Fruit fly (Drosophila melanogaster) whole organism, embryonic: Measurements from ENCODE around the gene Cnot4.
A peak's percentile ranks its signal among the peaks of the same experiment; 100 is the strongest.

Experiments
- ATbp ChIP-seq: fragments of 200-800 bp; sonication (Bioruptor generic); optimal IDR thresholded peaks from 2 replicates; lab custom pipeline; 2017; ENCODE audit warnings: missing biosample characterization, mild to moderate bottlenecking, missing genetic modification characterization, missing genetic modification reagents
- C15 ChIP-seq: fragments of 200-800 bp; sonication (Bioruptor generic); IDR thresholded peaks from 3 replicates; pipeline ENCODE4 v1.3.6; 2022; ENCODE audit warnings: missing biosample characterization, missing genetic modification characterization
- CG10321 ChIP-seq: fragments of 200-800 bp; sonication (Bioruptor generic); IDR thresholded peaks from 2 replicates; pipeline ENCODE4 v1.3.6; 2022; ENCODE audit warnings: missing biosample characterization, missing genetic modification characterization
- CG10462 ChIP-seq: fragments of 200-800 bp; sonication (Bioruptor generic); optimal IDR thresholded peaks from 2 replicates; lab custom pipeline; 2016; ENCODE audit warnings: missing biosample characterization, missing genetic modification characterization
- CG1233 ChIP-seq: fragments of 200-800 bp; sonication (Bioruptor generic); optimal IDR thresholded peaks from 4 replicates; lab custom pipeline; 2018; ENCODE audit warnings: missing biosample characterization, mild to moderate bottlenecking, missing genetic modification characterization
- CG14710 ChIP-seq: fragments of 200-800 bp; sonication (Bioruptor generic); optimal IDR thresholded peaks from 3 replicates; lab custom pipeline; 2019; ENCODE audit warnings: missing biosample characterization, mild to moderate bottlenecking, missing genetic modification characterization, moderate library complexity
- CG15479 ChIP-seq: fragments of 200-800 bp; sonication (Bioruptor generic); optimal IDR thresholded peaks from 3 replicates; lab custom pipeline; 2019; ENCODE audit warnings: missing biosample characterization, mild to moderate bottlenecking, missing genetic modification characterization, moderate library complexity
- CG17912 ChIP-seq: fragments of 200-800 bp; sonication (Bioruptor generic); optimal IDR thresholded peaks from 2 replicates; lab custom pipeline; 2018; ENCODE audit warnings: missing biosample characterization, mild to moderate bottlenecking, missing genetic modification characterization
- CG2712 ChIP-seq: fragments of 200-800 bp; optimal IDR thresholded peaks from 3 replicates; lab custom pipeline; 2019; ENCODE audit warnings: missing biosample characterization, mild to moderate bottlenecking, missing genetic modification characterization, moderate library complexity
- CG2889 ChIP-seq: fragments of 200-800 bp; sonication (Bioruptor generic); IDR thresholded peaks from 3 replicates; pipeline ENCODE4 v1.3.6; 2022; ENCODE audit warnings: missing biosample characterization, missing genetic modification characterization
- CG31441 ChIP-seq: fragments of 200-800 bp; sonication (Bioruptor generic); IDR thresholded peaks from 2 replicates; pipeline ENCODE4 v1.3.6; 2022; ENCODE audit warnings: missing biosample characterization, missing genetic modification characterization
- CG33557 ChIP-seq: fragments of 200-800 bp; sonication (Bioruptor generic); optimal IDR thresholded peaks from 2 replicates; lab custom pipeline; 2019; ENCODE audit warnings: missing biosample characterization, mild to moderate bottlenecking, missing genetic modification characterization, moderate library complexity
- CG5245 ChIP-seq: fragments of 200-800 bp; sonication (Bioruptor generic); optimal IDR thresholded peaks from 3 replicates; lab custom pipeline; 2016; ENCODE audit warnings: missing biosample characterization, missing genetic modification characterization
- CG9437 ChIP-seq: fragments of 200-800 bp; sonication (Bioruptor generic); optimal IDR thresholded peaks from 2 replicates; lab custom pipeline; 2018; ENCODE audit warnings: missing biosample characterization, mild to moderate bottlenecking, missing genetic modification characterization
- CHES-1-like ChIP-seq: fragments of 200-800 bp; sonication (Bioruptor generic); optimal IDR thresholded peaks from 2 replicates; lab custom pipeline; 2016; ENCODE audit warnings: missing biosample characterization, missing genetic modification characterization
- Deaf1 ChIP-seq: fragments of 200-800 bp; optimal IDR thresholded peaks from 3 replicates; lab custom pipeline; 2019; ENCODE audit warnings: missing biosample characterization, mild to moderate bottlenecking, missing genetic modification characterization, moderate library complexity
- Fer3 ChIP-seq: fragments of 200-800 bp; sonication (Bioruptor generic); optimal IDR thresholded peaks from 2 replicates; lab custom pipeline; 2018; ENCODE audit warnings: missing biosample characterization, mild to moderate bottlenecking, missing genetic modification characterization, moderate library complexity
- Gsc ChIP-seq: fragments of 200-800 bp; sonication (Bioruptor generic); IDR thresholded peaks from 2 replicates; pipeline ENCODE4 v1.3.6; 2022; ENCODE audit warnings: missing biosample characterization, missing genetic modification characterization
- H2.0 ChIP-seq: fragments of 200-800 bp; sonication (Bioruptor generic); IDR thresholded peaks from 2 replicates; pipeline ENCODE4 v1.3.6; 2022; ENCODE audit warnings: missing biosample characterization, missing genetic modification characterization
- Hmr ChIP-seq: fragments of 200-800 bp; sonication (Bioruptor generic); optimal IDR thresholded peaks from 3 replicates; lab custom pipeline; 2017; ENCODE audit warnings: mild to moderate bottlenecking, missing biosample characterization, missing genetic modification reagents, missing genetic modification characterization
- Hr51 ChIP-seq, 2 experiments: fragments of 200-800 bp; sonication (Bioruptor generic); optimal IDR thresholded peaks; 2 replicates in 1 of 2; 3 replicates in 1 of 2; lab custom pipeline; 2016 to 2018; ENCODE audit warnings: missing biosample characterization in 2 of 2, missing genetic modification characterization in 2 of 2, mild to moderate bottlenecking in 1 of 2, moderate library complexity in 1 of 2
- MBD-R2 ChIP-seq: fragments of 200-800 bp; sonication (Bioruptor generic); IDR thresholded peaks from 2 replicates; pipeline ENCODE4 v1.3.6; 2022; ENCODE audit warnings: missing biosample characterization, missing genetic modification characterization
- MESR4 ChIP-seq: fragments of 200-800 bp; sonication (Bioruptor generic); optimal IDR thresholded peaks from 2 replicates; lab custom pipeline; 2018; ENCODE audit warnings: missing biosample characterization, mild to moderate bottlenecking, missing genetic modification characterization, moderate library complexity
- Mes4 ChIP-seq: fragments of 200-800 bp; sonication (Bioruptor generic); optimal IDR thresholded peaks from 2 replicates; lab custom pipeline; 2016; ENCODE audit warnings: missing biosample characterization, missing genetic modification characterization
- Myb ChIP-seq: fragments of 200-800 bp; sonication (Bioruptor generic); optimal IDR thresholded peaks from 2 replicates; lab custom pipeline; 2016; ENCODE audit warnings: missing biosample characterization, missing genetic modification characterization
- NK7.1 ChIP-seq: fragments of 200-800 bp; sonication (Bioruptor generic); optimal IDR thresholded peaks from 3 replicates; lab custom pipeline; 2016; ENCODE audit warnings: missing biosample characterization, missing genetic modification characterization
- Oli ChIP-seq: fragments of 200-800 bp; sonication (Bioruptor generic); optimal IDR thresholded peaks from 2 replicates; lab custom pipeline; 2018; ENCODE audit warnings: missing biosample characterization, mild to moderate bottlenecking, missing genetic modification characterization, moderate library complexity
- Sry-β ChIP-seq: fragments of 200-800 bp; sonication (Bioruptor generic); optimal IDR thresholded peaks from 2 replicates; lab custom pipeline; 2018; ENCODE audit warnings: missing biosample characterization, mild to moderate bottlenecking, missing genetic modification characterization, moderate library complexity
- ab ChIP-seq: fragments of 200-800 bp; sonication (Bioruptor generic); optimal IDR thresholded peaks from 2 replicates; lab custom pipeline; 2016; ENCODE audit warnings: missing biosample characterization, missing genetic modification characterization
- ap ChIP-seq: fragments of 200-800 bp; sonication (Bioruptor generic); IDR thresholded peaks from 2 replicates; pipeline ENCODE4 v1.3.6; 2022; ENCODE audit warnings: missing biosample characterization, missing genetic modification characterization
- ato ChIP-seq: fragments of 200-800 bp; sonication (Bioruptor generic); IDR thresholded peaks from 2 replicates; pipeline ENCODE4 v1.3.6; 2022; ENCODE audit warnings: missing biosample characterization, missing genetic modification characterization; ENCODE audit not compliant: partially characterized antibody
- br ChIP-seq: fragments of >200 bp; optimal IDR thresholded peaks from 2 replicates; lab custom pipeline; 2017
- cato ChIP-seq: fragments of 200-800 bp; sonication (Bioruptor generic); optimal IDR thresholded peaks from 2 replicates; lab custom pipeline; 2016; ENCODE audit warnings: missing biosample characterization, missing genetic modification characterization, borderline replicate concordance
- ci ChIP-seq: fragments of 200-800 bp; sonication (Bioruptor generic); IDR thresholded peaks from 3 replicates; pipeline ENCODE4 v1.3.6; 2022; ENCODE audit warnings: missing biosample characterization, missing genetic modification characterization
- dati ChIP-seq: fragments of 200-800 bp; sonication (Bioruptor generic); IDR thresholded peaks from 2 replicates; pipeline ENCODE4 v1.3.6; 2022; ENCODE audit warnings: missing biosample characterization, missing genetic modification characterization
- fd64A ChIP-seq: fragments of 200-800 bp; sonication (Bioruptor generic); optimal IDR thresholded peaks from 3 replicates; lab custom pipeline; 2018; ENCODE audit warnings: missing biosample characterization, mild to moderate bottlenecking, missing genetic modification characterization
- fu2 ChIP-seq: fragments of 200-800 bp; sonication (Bioruptor generic); optimal IDR thresholded peaks from 2 replicates; lab custom pipeline; 2016; ENCODE audit warnings: missing biosample characterization, missing genetic modification characterization
- h ChIP-seq: fragments of >200 bp; optimal IDR thresholded peaks from 2 replicates; lab custom pipeline; 2017
- kni ChIP-seq: fragments of 200-800 bp; sonication (Bioruptor generic); optimal IDR thresholded peaks from 3 replicates; lab custom pipeline; 2017; ENCODE audit warnings: mild to moderate bottlenecking, missing biosample characterization, missing genetic modification reagents, missing genetic modification characterization
- luna ChIP-seq: fragments of 200-800 bp; sonication (Bioruptor generic); optimal IDR thresholded peaks from 2 replicates; lab custom pipeline; 2016; ENCODE audit warnings: missing biosample characterization, missing genetic modification characterization
- pan ChIP-seq, 4 experiments: fragments of >200 bp in 3 of 4; fragments of 200-800 bp in 1 of 4; sonication (Bioruptor generic) in 1 of 4; optimal IDR thresholded peaks in 3 of 4; IDR thresholded peaks in 1 of 4; 2 replicates each; pipeline versions ENCODE4 v1.3.6 to Lab custom; 2017 to 2022; ENCODE audit warnings: missing biosample characterization in 2 of 4, missing genetic modification characterization in 2 of 4, mixed read lengths in 1 of 4
- pnt ChIP-seq: fragments of 200-800 bp; sonication (Bioruptor generic); optimal IDR thresholded peaks from 3 replicates; lab custom pipeline; 2016; ENCODE audit warnings: missing biosample characterization, missing genetic modification characterization
- pros ChIP-seq: fragments of 200-800 bp; sonication (Bioruptor generic); optimal IDR thresholded peaks from 3 replicates; lab custom pipeline; 2019; ENCODE audit warnings: missing biosample characterization, mild to moderate bottlenecking, missing genetic modification characterization, moderate library complexity
- ranshi ChIP-seq: fragments of 200-800 bp; sonication (Bioruptor generic); IDR thresholded peaks from 2 replicates; pipeline ENCODE4 v1.3.6; 2022; ENCODE audit warnings: missing biosample characterization, missing genetic modification characterization
- rib ChIP-seq: fragments of 200-800 bp; sonication (Bioruptor generic); IDR thresholded peaks from 2 replicates; pipeline ENCODE4 v1.3.6; 2022; ENCODE audit warnings: missing biosample characterization, missing genetic modification characterization
- unc-4 ChIP-seq: fragments of 200-800 bp; sonication (Bioruptor generic); IDR thresholded peaks from 2 replicates; pipeline ENCODE4 v1.3.6; 2022; ENCODE audit warnings: missing biosample characterization, missing genetic modification characterization; ENCODE audit not compliant: partially characterized antibody
- vnd ChIP-seq: fragments of 200-800 bp; sonication (Bioruptor generic); IDR thresholded peaks from 3 replicates; pipeline ENCODE4 v1.3.6; 2022; ENCODE audit warnings: missing biosample characterization, missing genetic modification characterization; ENCODE audit not compliant: partially characterized antibody
- zfh1 ChIP-seq: fragments of 200-800 bp; sonication (Bioruptor generic); IDR thresholded peaks from 3 replicates; pipeline ENCODE4 v1.3.6; 2022; ENCODE audit warnings: missing biosample characterization, missing genetic modification characterization

The Cnot4 gene

DNA sequence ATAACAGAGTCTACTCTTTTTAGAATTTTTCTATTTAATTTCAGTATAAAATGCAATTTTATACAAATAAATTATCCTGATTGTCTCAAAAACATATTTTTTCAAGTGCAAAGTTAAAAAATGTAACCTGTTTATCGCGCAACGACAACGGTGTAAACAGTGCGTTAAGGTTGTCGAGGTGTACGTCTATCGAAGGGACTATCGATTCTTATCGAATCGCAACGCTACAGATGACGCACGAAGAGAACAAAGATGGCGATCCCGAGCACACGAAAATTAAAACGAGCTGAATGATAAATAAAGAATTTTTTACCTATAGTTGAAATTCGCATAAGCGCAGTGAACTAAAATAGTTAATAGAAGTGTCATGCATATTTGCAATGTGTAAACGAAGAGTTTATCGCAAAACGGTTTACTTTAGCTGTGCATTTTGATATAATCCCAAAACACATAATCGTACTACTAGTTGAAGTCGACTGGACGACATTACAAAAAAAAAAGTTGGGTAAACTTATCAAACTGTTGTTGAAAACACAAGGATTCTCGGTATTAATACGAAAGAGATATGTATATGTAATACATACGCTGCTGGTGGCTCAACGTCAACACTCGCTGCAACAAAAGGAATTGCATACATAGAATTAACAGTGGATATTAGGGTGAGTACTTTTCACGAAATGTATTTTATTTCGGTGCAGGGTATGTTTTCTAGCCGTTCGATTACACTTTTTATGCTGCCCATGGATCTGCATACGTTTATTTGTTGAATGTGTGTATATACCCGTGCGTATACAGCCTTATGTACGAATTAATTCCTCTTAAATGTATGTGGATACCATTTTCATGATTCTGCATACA, 8.4 kb upstream of the Cnot4 start, which contains the start of gene da (continued):
- TF ChIP-seq vnd (GFP tag; lab: Robert Waterston, UW) (no peak; the same call in 2 of the 3 replicates), CG9437 (GFP tag; lab: Kevin White, UChicago) (peak; percentile 43), pnt (peak; percentile 26), unc-4 (GFP tag; lab: Robert Waterston, UW) (peak; percentile 54; the same call in 1 of the 2 replicates), luna (no peak), Hr51 (GFP tag; optimal IDR thresholded peaks at IDR 0.05; lab: Kevin White, UChicago) (peak; percentile 39 to 46), Fer3 (tag; lab: Kevin White, UChicago) (peak; percentile 65), h (lab: Kevin White, UChicago) (no peak), CG1233 (GFP tag; lab: Kevin White, UChicago) (no peak), CG14710 (tag; lab: Kevin White, UChicago) (peak; percentile 74), br (no peak), rib (GFP tag; lab: Robert Waterston, UW) (peak; percentile 45), Gsc (no peak), zfh1 (peak; percentile 40; the same call in 1 of the 3 replicates), CG2889 (GFP tag; lab: Robert Waterston, UW) (no peak), Mes4 (GFP tag; lab: Kevin White, UChicago) (peak; percentile 30), NK7.1 (GFP tag; lab: Kevin White, UChicago) (no peak), ranshi (GFP tag; lab: Robert Waterston, UW) (0 out of 2 replicates have a peak, but pooled peaks have one; percentile 17), Hmr (GFP tag; lab: Kevin White, UChicago) (peak; percentile 63), CG17912 (GFP tag; lab: Kevin White, UChicago) (peak; percentile 32), MBD-R2 (GFP tag; lab: Robert Waterston, UW) (peak; percentile 61), Sry-β (GFP tag; lab: Kevin White, UChicago) (no peak), C15 (GFP tag; lab: Robert Waterston, UW) (no peak), pros (GFP tag; lab: Kevin White, UChicago) (no peak), CHES-1-like (GFP tag; lab: Kevin White, UChicago) (peak; percentile 60), ap (GFP tag; lab: Robert Waterston, UW) (no peak), dati (GFP tag; lab: Robert Waterston, UW) (no peak), ATbp (no peak), Oli (tag; lab: Kevin White, UChicago) (no peak), ci (peak; percentile 81; the same call in 2 of the 3 replicates), CG2712 (tag; lab: Kevin White, UChicago) (peak; percentile 71), Deaf1 (tag; lab: Kevin White, UChicago) (peak; percentile 98), ab (GFP tag; lab: Kevin White, UChicago) (no peak), H2.0 (GFP tag; lab: Robert Waterston, UW) (peak; percentile 60), fd64A (GFP tag; lab: Kevin White, UChicago) (no peak), pan (optimal IDR thresholded peaks at IDR 0.05; lab: Kevin White, UChicago) (no peak), pan (GFP tag; optimal IDR thresholded peaks at IDR 0.05 in 1 of 2, IDR thresholded peaks at IDR 0.05 in 1 of 2) (peak in 1 of 2 experiments; percentile 61), CG10462 (GFP tag; lab: Kevin White, UChicago) (peak; percentile 10), kni (GFP tag; lab: Kevin White, UChicago) (no peak), cato (GFP tag; lab: Kevin White, UChicago) (no peak), CG31441 (GFP tag; lab: Robert Waterston, UW) (peak; percentile 53; the same call in 1 of the 2 replicates), Myb (GFP tag; lab: Kevin White, UChicago) (peak; percentile 29), CG10321 (GFP tag; lab: Robert Waterston, UW) (no peak), MESR4 (GFP tag; lab: Kevin White, UChicago) (peak; percentile 91), CG33557 (GFP tag; lab: Kevin White, UChicago) (peak; percentile 18), CG15479 (GFP tag; lab: Kevin White, UChicago) (peak; percentile 81), ato (GFP tag; lab: Robert Waterston, UW) (peak; percentile 17; the same call in 1 of the 2 replicates), CG5245 (GFP tag; lab: Kevin White, UChicago) (peak; percentile 9), fu2 (peak; percentile 32)
